Worm (Caenorhabditis elegans) whole organism, mixed stage, embryonic: ENCODE data around the gene arrd-23.

Source experiments
- ces-1 ChIP-seq: fragments of 150-350 bp; optimal IDR thresholded peaks from 2 replicates; lab custom pipeline; 2014; ENCODE audit warnings: missing biosample characterization, missing genetic modification reagents, missing genetic modification characterization
- snpc-4 ChIP-seq: fragments of 150-350 bp; optimal IDR thresholded peaks from 2 replicates; lab custom pipeline; 2014; ENCODE audit warnings: missing biosample characterization, missing genetic modification characterization

DNA sequence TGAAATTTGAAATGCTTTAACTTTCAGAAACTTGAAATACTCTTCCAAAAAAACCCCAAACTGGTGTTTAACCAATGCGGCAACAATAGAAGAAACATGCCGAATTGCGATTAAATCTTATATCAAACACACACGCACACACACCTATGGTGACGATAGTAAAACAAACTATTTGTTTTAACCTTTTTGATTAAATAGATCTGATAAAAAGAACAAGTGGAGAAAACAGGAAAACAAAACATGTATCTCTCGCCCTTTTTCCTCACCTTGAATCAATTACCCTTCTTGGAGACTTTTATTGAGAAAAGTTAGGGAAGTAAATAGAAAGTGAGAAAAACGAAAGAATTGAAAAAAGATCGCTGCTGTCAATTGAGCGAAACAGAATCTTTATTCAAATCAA lies 24.3 kb upstream of the arrd-23 start:
- TF ChIP-seq snpc-4 (tag; lab: Kevin White, UChicago) (no peak), ces-1 (GFP tag; lab: Kevin White, UChicago) (no peak)
